Fruit fly (Drosophila melanogaster): ENCODE data around the gene emei.

The emei gene

DNA sequence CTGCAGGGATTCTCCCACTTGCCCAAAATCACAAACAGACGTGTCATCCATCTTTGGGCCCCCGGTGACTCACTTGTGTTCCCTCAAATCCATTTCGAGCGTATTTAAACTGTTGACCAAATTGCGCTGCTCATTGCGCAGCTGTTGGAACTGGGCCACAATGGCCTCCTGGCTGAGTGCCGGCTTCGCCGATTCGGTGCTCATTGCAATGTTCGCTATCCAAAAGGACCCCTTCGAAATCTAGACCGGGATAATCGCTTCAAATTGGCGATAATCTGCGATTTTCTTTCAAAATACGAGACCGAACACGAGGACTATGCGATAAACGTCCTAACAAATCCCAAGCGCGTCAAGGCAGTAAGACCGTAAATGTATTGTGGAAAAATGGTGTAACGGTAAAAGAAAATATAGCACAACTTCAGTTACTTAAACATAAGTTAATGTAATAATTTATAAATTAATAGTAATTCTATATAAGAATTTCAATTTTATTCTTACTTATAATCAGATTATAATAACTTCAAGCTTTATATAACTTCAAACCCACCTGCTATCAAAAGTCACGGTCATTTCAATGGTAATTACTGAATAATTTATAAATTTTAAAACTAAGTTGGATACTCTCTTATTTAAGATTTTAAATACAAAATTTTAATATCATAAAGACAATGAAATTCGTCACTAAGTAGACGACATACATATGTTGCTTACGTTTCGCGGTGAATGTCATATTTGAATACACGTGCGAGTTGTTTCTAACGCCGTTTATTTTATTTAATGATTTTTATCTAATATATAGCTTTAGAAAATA, 35.2 kb upstream of the emei start, which contains the start of the genes Pfdn2 and Noc1 (continued):
- TF ChIP-seq gsb (GFP tag; IDR thresholded peaks at IDR 0.05) = no peak
- no peak for TF ChIP-seq CG5245 (GFP tag; optimal IDR thresholded peaks at IDR 0.05)
- peak; percentile 30 for TF ChIP-seq CG33557 (GFP tag; optimal IDR thresholded peaks at IDR 0.05)
- TF ChIP-seq nau (GFP tag; optimal IDR thresholded peaks at IDR 0.05) = no peak
- TF ChIP-seq ac (GFP tag; optimal IDR thresholded peaks at IDR 0.05) = no peak
- 0 out of 2 replicates have a peak, but pooled peaks have one; percentile 30 for TF ChIP-seq CG32767 (GFP tag; IDR thresholded peaks at IDR 0.05)
- TF ChIP-seq Bteb2 (GFP tag; optimal IDR thresholded peaks at IDR 0.05) = no peak
- no peak for TF ChIP-seq kni (GFP tag; optimal IDR thresholded peaks at IDR 0.05)
- no peak for TF ChIP-seq CG8478 (optimal IDR thresholded peaks at IDR 0.05)
- no peak for TF ChIP-seq ftz-f1 (GFP tag; optimal IDR thresholded peaks at IDR 0.05)
- no peak for TF ChIP-seq CG17912 (GFP tag; optimal IDR thresholded peaks at IDR 0.05)
- no peak for TF ChIP-seq pb (GFP tag; optimal IDR thresholded peaks at IDR 0.05)
- peak; percentile 12 for TF ChIP-seq salm (tag; optimal IDR thresholded peaks at IDR 0.05)
- TF ChIP-seq CG14014 (GFP tag; IDR thresholded peaks at IDR 0.05) = peak; percentile 43; the same call in 1 of the 2 replicates
- no peak for TF ChIP-seq CG9876 (GFP tag; optimal IDR thresholded peaks at IDR 0.05)
- TF ChIP-seq CG7987 (GFP tag; optimal IDR thresholded peaks at IDR 0.05) = no peak
- TF ChIP-seq stc (GFP tag; IDR thresholded peaks at IDR 0.05) = 0 out of 2 replicates have a peak, but pooled peaks have one; percentile 25
- no peak for TF ChIP-seq CG1529 (GFP tag; optimal IDR thresholded peaks at IDR 0.05)
- TF ChIP-seq GATAe (GFP tag; conservative IDR thresholded peaks at IDR 0.05) = no peak
- TF ChIP-seq bbx (GFP tag; IDR thresholded peaks at IDR 0.05; ENCODE audit: partially characterized antibody) = no peak
- TF ChIP-seq CG8281 (tag; optimal IDR thresholded peaks at IDR 0.05) = no peak
- peak; percentile 76 for TF ChIP-seq Med (GFP tag)
- no peak for TF ChIP-seq en (GFP tag; optimal IDR thresholded peaks at IDR 0.05)
- no peak for TF ChIP-seq CG8089 (GFP tag; optimal IDR thresholded peaks at IDR 0.05)
- no peak for TF ChIP-seq pita (GFP tag; optimal IDR thresholded peaks at IDR 0.05)
- TF ChIP-seq Oli (tag; optimal IDR thresholded peaks at IDR 0.05) = peak; percentile 41
- no peak for TF ChIP-seq corto (GFP tag; optimal IDR thresholded peaks at IDR 0.05)
- no peak for TF ChIP-seq Nf-YC (tag; optimal IDR thresholded peaks at IDR 0.05)
- peak; percentile 47 for TF ChIP-seq Six4 (GFP tag; optimal IDR thresholded peaks at IDR 0.05)
- peak; percentile 73 for TF ChIP-seq CG9932 (GFP tag; IDR thresholded peaks at IDR 0.05)
- no peak for TF ChIP-seq zen2 (GFP tag; IDR thresholded peaks at IDR 0.05; ENCODE audit: partially characterized antibody)
- no peak for TF ChIP-seq sens-2 (GFP tag; IDR thresholded peaks at IDR 0.05)
- TF ChIP-seq CG1832 (GFP tag; optimal IDR thresholded peaks at IDR 0.05) = no peak
- peak; percentile 54 for TF ChIP-seq Hsf (GFP tag; optimal IDR thresholded peaks at IDR 0.05)
- TF ChIP-seq trh (GFP tag; optimal IDR thresholded peaks at IDR 0.05) = no peak
- TF ChIP-seq HLHmδ (GFP tag; optimal IDR thresholded peaks at IDR 0.05) = no peak
- peak; percentile 16 for TF ChIP-seq BEAF-32 (GFP tag; optimal IDR thresholded peaks at IDR 0.05)
- no peak for TF ChIP-seq sob (GFP tag; IDR thresholded peaks at IDR 0.05)
- TF ChIP-seq Ets97D (GFP tag; optimal IDR thresholded peaks at IDR 0.05) = no peak
- peak; percentile 69 for TF ChIP-seq gfzf (GFP tag; optimal IDR thresholded peaks at IDR 0.05)
- TF ChIP-seq CG8765 (GFP tag; IDR thresholded peaks at IDR 0.05) = no peak
- TF ChIP-seq Hey (tag; optimal IDR thresholded peaks at IDR 0.05) = no peak
- TF ChIP-seq grn (GFP tag; optimal IDR thresholded peaks at IDR 0.05) = no peak
- no peak for TF ChIP-seq usp (GFP tag; optimal IDR thresholded peaks at IDR 0.05)
- peak; percentile 5 for TF ChIP-seq Sin3A (optimal IDR thresholded peaks at IDR 0.05)
- no peak for TF ChIP-seq CG14050 (GFP tag; IDR thresholded peaks at IDR 0.05)
- peak in 1 of 2 experiments; percentile 38 for TF ChIP-seq Hr51 (GFP tag; optimal IDR thresholded peaks at IDR 0.05)
- TF ChIP-seq seq (GFP tag; IDR thresholded peaks at IDR 0.05) = no peak
- no peak for TF ChIP-seq B-H1 (GFP tag; IDR thresholded peaks at IDR 0.05)
- peak; percentile 49 for TF ChIP-seq lmd (GFP tag; IDR thresholded peaks at IDR 0.05)
- TF ChIP-seq fu2 (GFP tag; optimal IDR thresholded peaks at IDR 0.05) = no peak
